Fruit fly (Drosophila melanogaster): Measurements from ENCODE around the gene CG46448.
A peak's percentile ranks its signal among the peaks of the same experiment; 100 is the strongest.

The CG46448 gene

DNA sequence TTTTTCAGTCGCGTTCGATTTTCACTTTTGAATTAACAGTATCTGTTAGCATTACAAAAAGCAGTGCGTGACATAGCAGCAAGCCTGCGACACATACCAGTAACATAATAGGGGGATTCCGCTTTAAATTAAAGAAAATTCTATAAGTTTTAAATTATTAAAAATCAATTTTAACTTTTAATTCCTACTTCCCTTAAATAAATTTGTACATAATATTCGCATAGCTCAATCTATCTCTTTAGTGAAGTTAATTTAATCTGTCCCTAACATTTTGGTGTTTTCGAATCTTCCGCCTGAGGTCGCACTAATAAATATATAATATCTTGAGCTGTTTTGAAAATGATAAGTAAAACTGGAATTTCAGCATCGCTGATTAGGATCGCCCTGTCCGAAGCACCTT lies 29.0 kb downstream of the CG46448 start, which contains the start of gene CG9886 (continued):
- TF ChIP-seq Lhr (GFP tag; optimal IDR thresholded peaks at IDR 0.05) (peak; percentile 60), CG11093 (GFP tag; IDR thresholded peaks at IDR 0.05) (no peak), Sox102F (GFP tag; optimal IDR thresholded peaks at IDR 0.05) (peak; percentile 76), CG10209 (GFP tag; optimal IDR thresholded peaks at IDR 0.05) (peak; percentile 53), lab (GFP tag; optimal IDR thresholded peaks at IDR 0.05) (peak; percentile 62), CG14050 (GFP tag; IDR thresholded peaks at IDR 0.05) (no peak; the same call in 2 of the 3 replicates), crc (GFP tag; optimal IDR thresholded peaks at IDR 0.05) (no peak), CG3995 (GFP tag; optimal IDR thresholded peaks at IDR 0.05) (no peak), dpn (GFP tag; optimal IDR thresholded peaks at IDR 0.05) (peak; percentile 24 to 50), CG18011 (GFP tag; optimal IDR thresholded peaks at IDR 0.05) (peak; percentile 98), tio (GFP tag; optimal IDR thresholded peaks at IDR 0.05) (peak; percentile 21), Chrac-16 (GFP tag; optimal IDR thresholded peaks at IDR 0.05) (peak; percentile 68), CG13775 (GFP tag; optimal IDR thresholded peaks at IDR 0.05) (peak; percentile 67), gt (GFP tag; IDR thresholded peaks at IDR 0.05) (no peak), Hr78 (GFP tag; optimal IDR thresholded peaks at IDR 0.05) (no peak), CG3065 (GFP tag; optimal IDR thresholded peaks at IDR 0.05) (peak; percentile 35), zf30C (GFP tag; optimal IDR thresholded peaks at IDR 0.05) (no peak), h (optimal IDR thresholded peaks at IDR 0.05) (no peak), NK7.1 (GFP tag; optimal IDR thresholded peaks at IDR 0.05) (no peak), D (optimal IDR thresholded peaks at IDR 0.05) (no peak), D (GFP tag; optimal IDR thresholded peaks at IDR 0.05) (peak; percentile 14), CG17612 (GFP tag; IDR thresholded peaks at IDR 0.05) (no peak), unc-4 (GFP tag; IDR thresholded peaks at IDR 0.05; ENCODE audit: partially characterized antibody) (no peak), CG12071 (GFP tag; optimal IDR thresholded peaks at IDR 0.05) (no peak), CG6654 (GFP tag; optimal IDR thresholded peaks at IDR 0.05) (no peak), ATbp (GFP tag; optimal IDR thresholded peaks at IDR 0.05) (peak; percentile 55), HLHmδ (GFP tag; optimal IDR thresholded peaks at IDR 0.05) (no peak), stc (GFP tag; IDR thresholded peaks at IDR 0.05) (0 out of 2 replicates have a peak, but pooled peaks have one; percentile 27), CG13287 (GFP tag; IDR thresholded peaks at IDR 0.05; ENCODE audit: partially characterized antibody) (peak; percentile 53; the same call in 1 of the 2 replicates), CG10654 (GFP tag; optimal IDR thresholded peaks at IDR 0.05) (peak; percentile 41), CG10147 (GFP tag; optimal IDR thresholded peaks at IDR 0.05) (peak; percentile 66), CG4328 (GFP tag; optimal IDR thresholded peaks at IDR 0.05) (no peak), sisA (GFP tag; IDR thresholded peaks at IDR 0.05) (no peak), CG2202 (tag; optimal IDR thresholded peaks at IDR 0.05) (peak; percentile 39), CG17829 (tag; optimal IDR thresholded peaks at IDR 0.05) (peak; percentile 79), tap (tag; optimal IDR thresholded peaks at IDR 0.05) (peak; percentile 68), gsb (GFP tag; IDR thresholded peaks at IDR 0.05) (no peak), danr (GFP tag; IDR thresholded peaks at IDR 0.05) (no peak), ham (GFP tag; IDR thresholded peaks at IDR 0.05) (no peak), GATAe (GFP tag; conservative IDR thresholded peaks at IDR 0.05) (no peak), yki (optimal IDR thresholded peaks at IDR 0.05) (no peak), CG6854 (GFP tag; optimal IDR thresholded peaks at IDR 0.05) (peak; percentile 22), Usf (GFP tag; optimal IDR thresholded peaks at IDR 0.05) (no peak), nerfin-1 (tag; optimal IDR thresholded peaks at IDR 0.05) (peak; percentile 70), hkb (optimal IDR thresholded peaks at IDR 0.05) (no peak), hkb (GFP tag; IDR thresholded peaks at IDR 0.05) (peak; percentile 68), hb (GFP tag; IDR thresholded peaks at IDR 0.05; ENCODE audit: partially characterized antibody) (no peak), oc (tag; optimal IDR thresholded peaks at IDR 0.05) (peak; percentile 59), kni (GFP tag; optimal IDR thresholded peaks at IDR 0.05) (no peak), CG18599 (GFP tag; optimal IDR thresholded peaks at IDR 0.05) (peak; percentile 71), CG7928 (GFP tag; optimal IDR thresholded peaks at IDR 0.05) (peak; percentile 22)

Data from whole organism, embryonic.